Worm (Caenorhabditis elegans): ENCODE results near the gene set-1.

Gene set-1

DNA sequence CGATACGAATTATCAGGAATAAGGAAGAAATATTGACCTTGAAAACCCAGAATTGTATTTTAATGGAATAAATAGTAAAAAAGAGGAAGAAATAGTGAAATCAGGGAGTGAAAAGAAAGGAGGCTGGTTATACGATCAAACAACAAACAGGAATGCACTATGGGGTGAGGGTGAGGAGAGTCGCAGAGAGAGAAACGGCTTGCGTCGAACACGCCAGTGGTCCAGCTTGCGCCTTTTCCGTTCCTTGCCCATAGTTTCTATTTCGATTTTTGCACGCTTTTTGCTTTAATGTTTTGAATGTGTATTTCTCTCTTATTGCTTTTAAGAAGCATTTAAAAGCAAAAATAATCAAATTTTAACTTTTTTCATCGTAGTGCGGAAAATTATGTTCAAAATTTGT lies 1.5 kb upstream of the set-1 start (continued):
- no peak for TF ChIP-seq Y5F2A.4 (GFP tag; optimal IDR thresholded peaks at IDR 0.05)
- no peak for TF ChIP-seq F37D6.2 (tag; optimal IDR thresholded peaks at IDR 0.05)
- peak; percentile 65 for TF ChIP-seq dmd-6 (GFP tag; IDR thresholded peaks at IDR 0.05)
- TF ChIP-seq lsy-2 (tag; optimal IDR thresholded peaks at IDR 0.05), result peak; percentile 71 to 92
- TF ChIP-seq mep-1 (tag; optimal IDR thresholded peaks at IDR 0.05), result peak; percentile 95
- peak in 1 of 2 experiments; percentile 88 for TF ChIP-seq hif-1 (tag; optimal IDR thresholded peaks at IDR 0.05)
- TF ChIP-seq mdl-1 (tag; optimal IDR thresholded peaks at IDR 0.05), result peak in 1 of 2 experiments; percentile 66
- peak; percentile 48 for TF ChIP-seq unc-130 (GFP tag; optimal IDR thresholded peaks at IDR 0.05)
- TF ChIP-seq ama-1 (optimal IDR thresholded peaks at IDR 0.05), result peak; percentile 38
- no peak for TF ChIP-seq ZK337.2 (GFP tag; IDR thresholded peaks at IDR 0.05)
- TF ChIP-seq lin-29 (GFP tag; IDR thresholded peaks at IDR 0.05), result no peak
- TF ChIP-seq sdz-12 (GFP tag; optimal IDR thresholded peaks at IDR 0.05), result no peak
- no peak for TF ChIP-seq snpc-4 (tag; optimal IDR thresholded peaks at IDR 0.05)
- peak; percentile 27 for TF ChIP-seq pqm-1 (tag; optimal IDR thresholded peaks at IDR 0.05)
- peak; percentile 34 for TF ChIP-seq nhr-48 (tag; optimal IDR thresholded peaks at IDR 0.05)
- no peak for TF ChIP-seq egl-43 (GFP tag; IDR thresholded peaks at IDR 0.05)
- TF ChIP-seq nhr-76 (tag; optimal IDR thresholded peaks at IDR 0.05), result no peak
- peak; percentile 98 for TF ChIP-seq aha-1 (tag)
- no peak for TF ChIP-seq lim-7 (GFP tag; IDR thresholded peaks at IDR 0.05)
- no peak for TF ChIP-seq ZK546.5 (tag; optimal IDR thresholded peaks at IDR 0.05)
- peak; percentile 80 for TF ChIP-seq nhr-28 (tag; optimal IDR thresholded peaks at IDR 0.05)
- peak; percentile 8 for TF ChIP-seq nhr-102 (tag; optimal IDR thresholded peaks at IDR 0.05)
- peak in 1 of 2 experiments; percentile 65 for TF ChIP-seq unc-62 (GFP tag; optimal IDR thresholded peaks at IDR 0.05 in 1 of 2)
- TF ChIP-seq unc-62 (tag; optimal IDR thresholded peaks at IDR 0.05), result no peak
- TF ChIP-seq hlh-11 (tag; optimal IDR thresholded peaks at IDR 0.05), result peak; percentile 82
- TF ChIP-seq fkh-10 (GFP tag; optimal IDR thresholded peaks at IDR 0.05), result peak; percentile 7
- TF ChIP-seq gei-8 (GFP tag; optimal IDR thresholded peaks at IDR 0.05), result no peak
- peak; percentile 82 for TF ChIP-seq nhr-11 (tag; optimal IDR thresholded peaks at IDR 0.05)
- peak; percentile 39 for TF ChIP-seq zip-2 (tag; optimal IDR thresholded peaks at IDR 0.05)
- no peak for TF ChIP-seq spr-3 (GFP tag; optimal IDR thresholded peaks at IDR 0.05)
- TF ChIP-seq duxl-1 (tag; optimal IDR thresholded peaks at IDR 0.05; ENCODE audit: poor library complexity), result peak; percentile 51
- TF ChIP-seq zfp-2 (tag; optimal IDR thresholded peaks at IDR 0.05), result no peak
- 0 out of 2 replicates have a peak, but pooled peaks have one; percentile 11 for TF ChIP-seq nhr-42 (GFP tag; IDR thresholded peaks at IDR 0.05)
- TF ChIP-seq lin-15B (tag; optimal IDR thresholded peaks at IDR 0.05), result no peak
- no peak for TF ChIP-seq nhr-111 (GFP tag; optimal IDR thresholded peaks at IDR 0.05)
- no peak for TF ChIP-seq ceh-32 (tag; optimal IDR thresholded peaks at IDR 0.05; ENCODE audit: poor library complexity)
- TF ChIP-seq tra-1 (GFP tag; IDR thresholded peaks at IDR 0.05), result peak; percentile 43; the same call in 1 of the 2 replicates
- no peak for TF ChIP-seq daf-16 (GFP tag; optimal IDR thresholded peaks at IDR 0.05)
- peak; percentile 67 for TF ChIP-seq daf-16 (tag; optimal IDR thresholded peaks at IDR 0.05)
- TF ChIP-seq ceh-20 (GFP tag; IDR thresholded peaks at IDR 0.05), result peak; percentile 74
- TF ChIP-seq nhr-25 (tag; optimal IDR thresholded peaks at IDR 0.05; ENCODE audit: borderline replicate concordance, insufficient read depth), result peak; percentile 60
- peak; percentile 71 for TF ChIP-seq mxl-3 (GFP tag; optimal IDR thresholded peaks at IDR 0.05)
- TF ChIP-seq F44E2.7 (GFP tag; IDR thresholded peaks at IDR 0.05), result no peak
- TF ChIP-seq R02D3.7 (tag; optimal IDR thresholded peaks at IDR 0.05), result no peak
- no peak for TF ChIP-seq madf-5 (GFP tag; IDR thresholded peaks at IDR 0.05)
- peak; percentile 52; the same call in 1 of the 2 replicates for TF ChIP-seq pha-4 (GFP tag; IDR thresholded peaks at IDR 0.05)
- no peak for TF ChIP-seq pha-4 (tag; optimal IDR thresholded peaks at IDR 0.05)
- TF ChIP-seq unc-39 (tag; optimal IDR thresholded peaks at IDR 0.05), result no peak
- TF ChIP-seq skn-1 (tag; optimal IDR thresholded peaks at IDR 0.05), result no peak
- no peak for TF ChIP-seq egl-27 (tag; optimal IDR thresholded peaks at IDR 0.05)
- TF ChIP-seq ztf-7 (tag; optimal IDR thresholded peaks at IDR 0.05), result no peak
- peak; percentile 87 for TF ChIP-seq rbr-2 (tag; optimal IDR thresholded peaks at IDR 0.05)
- no peak for TF ChIP-seq daf-8 (GFP tag; IDR thresholded peaks at IDR 0.05)

All from whole organism, L4 larva.